Fruit fly (Drosophila melanogaster): ENCODE data around the gene CG5112.

DNA sequence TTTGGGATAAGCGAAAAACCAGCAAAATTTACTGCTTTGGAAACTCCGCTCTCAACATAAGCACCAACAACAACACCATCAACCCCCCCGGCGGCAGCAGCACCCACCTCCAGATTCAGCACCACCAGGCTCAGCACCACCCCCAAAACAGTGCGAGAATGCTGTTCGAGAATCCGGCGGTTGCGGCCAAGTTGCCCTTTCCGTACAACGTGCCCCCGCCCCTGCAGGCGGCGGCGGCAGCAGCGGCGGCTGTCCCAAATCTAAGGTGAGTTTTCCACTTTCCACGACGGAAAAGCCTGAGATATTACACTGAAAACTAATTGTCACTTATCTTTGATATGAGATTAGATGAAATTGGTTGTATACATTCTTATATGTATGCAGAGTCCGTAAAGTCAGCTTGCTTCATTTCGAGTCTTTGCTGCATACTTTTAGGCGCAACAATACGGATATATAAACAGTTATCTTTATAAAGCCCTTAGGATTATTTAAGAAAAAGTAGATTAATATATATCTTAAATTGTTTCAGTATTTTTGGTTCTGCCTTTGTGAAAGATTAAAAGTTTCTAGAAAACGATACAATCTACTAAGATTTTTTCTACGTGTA is 28.3 kb downstream of the CG5112 start:
- TF ChIP-seq cyc (GFP tag; optimal IDR thresholded peaks at IDR 0.05) (no peak), Eip75B (GFP tag; optimal IDR thresholded peaks at IDR 0.05) (no peak), CG3032 (tag; optimal IDR thresholded peaks at IDR 0.05) (no peak), Hr39 (GFP tag; optimal IDR thresholded peaks at IDR 0.05) (peak; percentile 17), Blimp-1 (GFP tag; optimal IDR thresholded peaks at IDR 0.05) (no peak), Sox102F (GFP tag; optimal IDR thresholded peaks at IDR 0.05) (no peak), eg (GFP tag; IDR thresholded peaks at IDR 0.05) (no peak)

Data from whole organism, prepupa.